Worm (Caenorhabditis elegans): Measurements from ENCODE around the gene ttn-1.

ttn-1 gene

DNA sequence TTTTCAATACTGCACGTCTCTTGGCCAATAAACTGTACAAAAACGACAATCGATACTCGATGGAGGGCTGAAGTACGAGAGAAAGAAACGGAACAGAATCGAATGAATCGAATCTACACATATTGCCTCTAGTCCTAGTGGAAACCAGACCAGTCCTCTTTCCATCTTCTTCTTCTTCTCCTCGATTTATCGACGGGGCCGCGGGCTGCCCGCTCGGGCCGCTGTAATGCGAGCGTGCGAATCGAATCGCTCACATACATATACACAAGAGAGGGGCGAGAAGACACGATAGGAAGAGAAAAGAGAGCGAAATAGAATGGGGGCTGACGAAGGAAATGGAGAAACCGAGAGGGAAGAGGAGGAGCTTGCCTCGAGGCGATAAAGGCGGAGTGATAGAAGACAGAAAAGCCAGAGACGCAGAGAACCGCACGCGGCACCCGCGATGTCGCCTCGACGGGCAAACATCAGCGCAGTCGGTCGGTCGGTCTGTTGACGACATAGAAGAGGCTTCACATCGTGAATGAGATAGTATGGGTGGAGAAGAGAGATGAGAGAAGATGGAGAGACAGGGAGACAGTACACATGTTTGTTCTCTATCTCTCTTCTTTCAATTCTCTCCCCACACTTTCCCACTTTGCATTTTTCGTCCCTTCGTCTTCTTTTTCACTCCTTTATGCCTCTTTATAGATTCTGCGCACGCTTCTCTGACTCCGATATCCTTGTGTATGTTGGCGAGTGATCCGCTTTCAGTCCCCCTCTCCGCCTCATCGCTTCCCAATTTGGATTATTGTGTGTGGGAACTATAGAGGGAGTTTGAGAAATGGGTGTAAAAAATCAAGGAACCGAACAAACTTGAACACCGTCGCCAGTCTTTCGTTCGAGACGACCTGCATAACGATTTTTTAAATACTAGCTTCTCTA lies 25.2 kb upstream of the ttn-1 start:
- TF ChIP-seq sma-9 (GFP tag; optimal IDR thresholded peaks at IDR 0.05) (peak; percentile 98), sma-9 (tag; optimal IDR thresholded peaks at IDR 0.05) (peak; percentile 19), crh-2 (tag; optimal IDR thresholded peaks at IDR 0.05) (peak; percentile 96), ztf-11 (tag; optimal IDR thresholded peaks at IDR 0.05) (peak; percentile 64), unc-55 (GFP tag; optimal IDR thresholded peaks at IDR 0.05) (peak; percentile 95), unc-39 (tag; optimal IDR thresholded peaks at IDR 0.05) (no peak), nhr-10 (tag; optimal IDR thresholded peaks at IDR 0.05) (peak; percentile 22), ztf-4 (tag; optimal IDR thresholded peaks at IDR 0.05) (peak; percentile 97), mdl-1 (tag; optimal IDR thresholded peaks at IDR 0.05) (peak; percentile 82 to 95), snpc-4 (tag; optimal IDR thresholded peaks at IDR 0.05) (peak; percentile 69), skn-1 (tag; optimal IDR thresholded peaks at IDR 0.05) (peak; percentile 50), nhr-129 (tag; optimal IDR thresholded peaks at IDR 0.05) (peak; percentile 90), nhr-237 (tag; optimal IDR thresholded peaks at IDR 0.05) (peak; percentile 70), unc-62 (GFP tag; optimal IDR thresholded peaks at IDR 0.05) (peak; percentile 22), fos-1 (tag; optimal IDR thresholded peaks at IDR 0.05) (peak; percentile 69), mab-5 (tag; optimal IDR thresholded peaks at IDR 0.05) (peak; percentile 95), ama-1 (optimal IDR thresholded peaks at IDR 0.05) (peak; percentile 98), lsy-2 (tag; optimal IDR thresholded peaks at IDR 0.05) (peak; percentile 10 to 92), alr-1 (tag; optimal IDR thresholded peaks at IDR 0.05) (no peak), ZK546.5 (tag; optimal IDR thresholded peaks at IDR 0.05) (no peak), elt-1 (tag; optimal IDR thresholded peaks at IDR 0.05) (no peak), nhr-12 (tag; optimal IDR thresholded peaks at IDR 0.05) (no peak), nhr-21 (tag; optimal IDR thresholded peaks at IDR 0.05) (peak; percentile 98), elt-3 (tag; optimal IDR thresholded peaks at IDR 0.05) (no peak), sma-3 (GFP tag; optimal IDR thresholded peaks at IDR 0.05) (peak; percentile 94), F13H6.1 (tag; optimal IDR thresholded peaks at IDR 0.05) (peak; percentile 99), dmd-4 (tag; optimal IDR thresholded peaks at IDR 0.05) (no peak), sem-4 (tag; optimal IDR thresholded peaks at IDR 0.05) (peak; percentile 96), blmp-1 (tag; optimal IDR thresholded peaks at IDR 0.05; ENCODE audit: insufficient read depth) (peak; percentile 88), ztf-1 (GFP tag; conservative IDR thresholded peaks at IDR 0.05) (no peak), peb-1 (tag; optimal IDR thresholded peaks at IDR 0.05) (no peak), zag-1 (tag; optimal IDR thresholded peaks at IDR 0.05) (peak; percentile 82), aly-2 (tag; optimal IDR thresholded peaks at IDR 0.05) (no peak), gmeb-1 (tag; optimal IDR thresholded peaks at IDR 0.05) (peak; percentile 84), lin-39 (tag; optimal IDR thresholded peaks at IDR 0.05) (no peak), R02D3.7 (tag; optimal IDR thresholded peaks at IDR 0.05) (no peak), ceh-16 (tag; optimal IDR thresholded peaks at IDR 0.05) (peak; percentile 90), ceh-82 (tag; optimal IDR thresholded peaks at IDR 0.05) (peak; percentile 47), nhr-6 (tag; optimal IDR thresholded peaks at IDR 0.05) (peak; percentile 95), mbf-1 (tag; optimal IDR thresholded peaks at IDR 0.05) (no peak), nhr-25 (tag; optimal IDR thresholded peaks at IDR 0.05) (peak; percentile 94), Y55F3AM.14 (GFP tag; optimal IDR thresholded peaks at IDR 0.05) (peak; percentile 95), lin-13 (GFP tag; optimal IDR thresholded peaks at IDR 0.05) (peak; percentile 91), egl-27 (tag; optimal IDR thresholded peaks at IDR 0.05) (peak; percentile 95), nhr-77 (tag; optimal IDR thresholded peaks at IDR 0.05) (no peak), C34F6.9 (tag; optimal IDR thresholded peaks at IDR 0.05) (peak; percentile 87), nhr-23 (tag; optimal IDR thresholded peaks at IDR 0.05) (no peak), nhr-11 (tag; optimal IDR thresholded peaks at IDR 0.05) (peak; percentile 21), lin-11 (tag; optimal IDR thresholded peaks at IDR 0.05) (peak; percentile 96)

Data from whole organism, L2 larva.